Worm (Caenorhabditis elegans) whole organism, L3 larva: ENCODE data around the gene F35C11.7.

ENCODE experiments used
- ceh-82 ChIP-seq: fragments of 150-350 bp; optimal IDR thresholded peaks from 2 replicates; lab custom pipeline; 2014; ENCODE audit warnings: missing biosample characterization, missing genetic modification characterization
- daf-12 ChIP-seq: fragments of 150-350 bp; optimal IDR thresholded peaks from 2 replicates; lab custom pipeline; 2014; ENCODE audit warnings: missing biosample characterization, missing genetic modification reagents, missing genetic modification characterization
- tbx-2 ChIP-seq: sonication (generic microtip); optimal IDR thresholded peaks from 2 replicates; lab custom pipeline; 2016; ENCODE audit warnings: mild to moderate bottlenecking, missing genetic modification characterization, missing compliant biosample characterization
- unc-39 ChIP-seq: sonication (generic microtip); optimal IDR thresholded peaks from 4 replicates; lab custom pipeline; 2017; ENCODE audit warnings: missing biosample characterization, missing genetic modification characterization
- ztf-11 ChIP-seq: fragments of 150-350 bp; optimal IDR thresholded peaks from 2 replicates; lab custom pipeline; 2014; ENCODE audit warnings: missing biosample characterization, missing genetic modification characterization

DNA sequence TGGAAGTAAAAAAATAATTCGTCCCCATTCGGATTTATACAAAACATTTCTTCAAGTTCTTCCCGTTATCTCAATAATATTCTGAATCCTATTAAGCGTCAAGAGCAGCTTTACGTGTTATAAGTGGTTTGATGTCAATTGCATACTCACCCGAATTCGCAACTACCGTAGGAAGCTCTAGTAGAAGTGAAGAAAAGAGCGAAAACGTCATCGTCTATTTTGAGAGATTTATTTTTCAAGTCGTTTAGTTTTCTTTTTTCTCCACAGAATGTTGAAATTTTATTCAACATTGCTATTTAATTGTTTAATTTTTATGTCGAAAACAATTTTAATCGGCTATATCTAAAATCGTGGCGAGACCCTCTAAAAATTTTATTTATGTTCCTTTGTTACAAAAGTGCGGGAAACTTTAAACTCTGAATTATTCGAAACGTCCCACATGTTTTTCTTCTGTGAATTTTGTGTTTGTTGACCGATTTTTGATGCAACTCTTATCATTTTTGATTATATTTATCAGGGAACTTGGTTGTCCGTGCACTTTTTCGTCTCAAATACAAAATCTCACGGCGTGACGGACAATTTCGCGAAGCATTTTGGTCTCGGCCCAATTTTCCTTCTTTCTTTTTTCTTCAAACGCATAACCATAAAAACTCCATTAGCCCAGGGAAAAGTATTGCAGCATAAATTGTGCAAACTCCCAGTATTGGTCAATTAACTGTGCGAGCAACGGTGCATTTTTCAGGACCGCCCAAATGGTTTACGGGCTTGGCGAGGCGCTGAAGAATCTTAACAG, 13.9 kb downstream of the F35C11.7 start, which contains the start of gene tdc-1:
- TF ChIP-seq daf-12 (no peak), ztf-11 (no peak), unc-39 (no peak), tbx-2 (tag; lab: Kevin White, UChicago) (no peak), ceh-82 (tag; lab: Kevin White, UChicago) (no peak)
